Worm (Caenorhabditis elegans): ENCODE results near the gene swt-6.

DNA sequence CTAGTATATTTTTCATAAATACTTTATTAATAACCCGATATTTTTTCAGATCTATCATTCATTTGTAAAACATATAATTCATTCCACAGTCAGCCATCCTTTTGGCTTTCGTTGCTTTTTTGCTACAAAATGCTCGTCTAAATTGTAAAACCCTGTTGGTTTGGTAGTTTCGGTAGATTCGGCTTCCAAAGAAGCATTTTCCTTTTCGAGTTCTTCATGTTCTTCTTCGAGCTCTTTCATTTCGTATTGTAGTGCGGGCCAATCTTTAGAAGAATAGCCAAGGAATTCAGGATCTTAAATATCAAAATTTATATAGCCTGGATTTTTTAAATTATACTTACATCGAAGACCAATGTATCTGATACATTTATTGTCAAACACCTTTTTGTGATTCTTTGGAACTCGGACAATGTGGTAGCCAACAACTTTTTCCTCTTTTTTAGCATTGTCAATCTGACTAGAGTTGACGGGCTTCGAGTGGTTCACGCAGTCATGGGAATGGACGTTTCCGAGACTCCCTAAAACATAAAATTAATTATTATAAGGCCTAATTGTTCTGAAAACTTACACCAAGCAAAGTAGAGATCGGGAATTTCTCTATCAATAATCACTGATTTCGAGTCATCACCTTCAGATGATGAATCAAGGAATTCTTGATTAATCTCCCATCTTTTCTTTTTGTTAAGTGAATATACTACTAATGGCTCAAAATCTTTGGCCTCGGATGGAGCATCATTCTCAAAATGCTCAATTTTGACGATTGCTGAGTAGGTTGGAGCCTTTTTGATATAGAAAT lies 45.8 kb upstream of the swt-6 start:
- no peak for TF ChIP-seq B0261.1 (tag; optimal IDR thresholded peaks at IDR 0.05)
- no peak for TF ChIP-seq F10E7.11 (tag; optimal IDR thresholded peaks at IDR 0.05)

Data from whole organism, young adult.